Worm (Caenorhabditis elegans): ENCODE data around the gene srx-22.

The srx-22 gene

ce11 chrV:679663-680062, at the start of gene srx-22:
Gene srx-22 (plus strand): TSS chrV:679963.
- TF ChIP-seq atf-7 (tag; optimal IDR thresholded peaks at IDR 0.05) (no peak), ztf-26 (tag; optimal IDR thresholded peaks at IDR 0.05) (no peak), die-1 (tag; optimal IDR thresholded peaks at IDR 0.05) (no peak), tbx-9 (tag; optimal IDR thresholded peaks at IDR 0.05; ENCODE audit: borderline replicate concordance) (no peak), nfya-1 (tag; optimal IDR thresholded peaks at IDR 0.05; ENCODE audit: borderline replicate concordance, insufficient read depth) (no peak), mcd-1 (GFP tag; IDR thresholded peaks at IDR 0.05) (no peak), zim-3 (tag; optimal IDR thresholded peaks at IDR 0.05) (no peak), unc-62 (GFP tag; optimal IDR thresholded peaks at IDR 0.05) (no peak), lin-35 (GFP tag; optimal IDR thresholded peaks at IDR 0.05) (no peak), hmg-20 (GFP tag; IDR thresholded peaks at IDR 0.05) (no peak), hmg-1.2 (GFP tag; IDR thresholded peaks at IDR 0.05) (no peak), snpc-4 (GFP tag; optimal IDR thresholded peaks at IDR 0.05) (no peak), snpc-4 (tag; optimal IDR thresholded peaks at IDR 0.05) (no peak), ceh-58 (GFP tag; IDR thresholded peaks at IDR 0.05) (no peak), attf-6 (GFP tag; IDR thresholded peaks at IDR 0.05) (no peak), fkh-3 (tag; optimal IDR thresholded peaks at IDR 0.05) (no peak), aptf-2 (GFP tag; conservative IDR thresholded peaks at IDR 0.05) (no peak), lin-54 (GFP tag; optimal IDR thresholded peaks at IDR 0.05) (no peak), nhr-90 (tag; optimal IDR thresholded peaks at IDR 0.05) (no peak)

- TF ChIP-seq let-607 (tag; optimal IDR thresholded peaks at IDR 0.05): no peak
- TF ChIP-seq egl-18 (GFP tag; IDR thresholded peaks at IDR 0.05): no peak
- TF ChIP-seq F57C9.4 (tag; optimal IDR thresholded peaks at IDR 0.05): no peak
- no peak for TF ChIP-seq nfyb-1 (GFP tag; IDR thresholded peaks at IDR 0.05)
- no peak for TF ChIP-seq egl-44 (GFP tag; IDR thresholded peaks at IDR 0.05)
- no peak for TF ChIP-seq zfh-2 (GFP tag; conservative IDR thresholded peaks at IDR 0.05)
- no peak for TF ChIP-seq cebp-2 (GFP tag; IDR thresholded peaks at IDR 0.05)
- no peak for TF ChIP-seq repo-1 (tag; optimal IDR thresholded peaks at IDR 0.05)
- TF ChIP-seq tbp1 (GFP tag; optimal IDR thresholded peaks at IDR 0.05): no peak
- TF ChIP-seq gei-17 (GFP tag; optimal IDR thresholded peaks at IDR 0.05): no peak
- TF ChIP-seq snpc-1.3 (tag; optimal IDR thresholded peaks at IDR 0.05; ENCODE audit: insufficient read depth): no peak
- no peak for TF ChIP-seq ets-4 (GFP tag; optimal IDR thresholded peaks at IDR 0.05)
- TF ChIP-seq F10E7.11 (tag; optimal IDR thresholded peaks at IDR 0.05): no peak
- TF ChIP-seq nhr-80 (tag; optimal IDR thresholded peaks at IDR 0.05): no peak
- no peak for TF ChIP-seq ccch-3 (GFP tag; optimal IDR thresholded peaks at IDR 0.05)
- TF ChIP-seq attf-6 (GFP tag; IDR thresholded peaks at IDR 0.05): no peak
- TF ChIP-seq ekl-4 (GFP tag; IDR thresholded peaks at IDR 0.05): no peak
- no peak for TF ChIP-seq snpc-4 (GFP tag; optimal IDR thresholded peaks at IDR 0.05)
- no peak for TF ChIP-seq snpc-4 (tag; optimal IDR thresholded peaks at IDR 0.05)
Observed at ce11 chrV:631832-632231, 47.9 kb upstream of the srx-22 start.

- TF ChIP-seq lsl-1 (GFP tag; optimal IDR thresholded peaks at IDR 0.05) (no peak), Y53F4B.3 (GFP tag; IDR thresholded peaks at IDR 0.05) (no peak), attf-6 (GFP tag; IDR thresholded peaks at IDR 0.05) (no peak), dpl-1 (GFP tag; optimal IDR thresholded peaks at IDR 0.05) (no peak), attf-3 (GFP tag; conservative IDR thresholded peaks at IDR 0.05) (no peak), die-1 (tag; optimal IDR thresholded peaks at IDR 0.05) (no peak), Y56A3A.18 (GFP tag; IDR thresholded peaks at IDR 0.05) (no peak), bed-2 (GFP tag; IDR thresholded peaks at IDR 0.05) (no peak), efl-1 (GFP tag; optimal IDR thresholded peaks at IDR 0.05) (no peak), sea-2 (GFP tag; IDR thresholded peaks at IDR 0.05) (no peak), egl-18 (GFP tag; IDR thresholded peaks at IDR 0.05) (no peak), lin-26 (GFP tag; IDR thresholded peaks at IDR 0.05) (no peak)
Observed at ce11 chrV:634855-635254, 44.9 kb upstream of the srx-22 start, which contains the start of gene F48G7.10. Gene F48G7.10 (minus strand): TSS chrV:634955.
